Worm (Caenorhabditis elegans) whole organism, late embryonic: Measurements from ENCODE around the gene mpz-1.

Source experiments
- F13H6.1 ChIP-seq: sonication (generic microtip); optimal IDR thresholded peaks from 2 replicates; lab custom pipeline; 2016; ENCODE audit warnings: missing genetic modification characterization, missing compliant biosample characterization
- K09A11.1 ChIP-seq: sonication (generic microtip); optimal IDR thresholded peaks from 2 replicates; lab custom pipeline; 2017; ENCODE audit warnings: antibody characterized with exemption, mild to moderate bottlenecking, missing genetic modification characterization, missing compliant biosample characterization; ENCODE audit not compliant: insufficient read depth
- Y22D7AL.16 ChIP-seq: sonication (generic microtip); optimal IDR thresholded peaks from 2 replicates; lab custom pipeline; 2016; ENCODE audit warnings: missing genetic modification characterization, missing compliant biosample characterization
- ceh-14 ChIP-seq: sonication (generic microtip); optimal IDR thresholded peaks from 2 replicates; lab custom pipeline; 2016; ENCODE audit warnings: missing genotype, missing genetic modification characterization, missing compliant biosample characterization
- ceh-18 ChIP-seq: sonication (generic microtip); optimal IDR thresholded peaks from 2 replicates; lab custom pipeline; 2016; ENCODE audit warnings: missing genetic modification characterization, missing compliant biosample characterization
- ceh-19 ChIP-seq: fragments of 200-800 bp; sonication (Bioruptor generic); optimal IDR thresholded peaks from 2 replicates; lab custom pipeline; 2018; ENCODE audit warnings: mild to moderate bottlenecking, missing genetic modification characterization, missing compliant biosample characterization
- ceh-22 ChIP-seq: sonication (generic microtip); optimal IDR thresholded peaks from 2 replicates; lab custom pipeline; 2017; ENCODE audit warnings: missing biosample characterization, missing genetic modification characterization
- ceh-30 ChIP-seq: fragments of 150-350 bp; optimal IDR thresholded peaks from 2 replicates; lab custom pipeline; 2014; ENCODE audit warnings: missing biosample characterization, missing genetic modification characterization
- ceh-34 ChIP-seq: sonication (generic microtip); optimal IDR thresholded peaks from 2 replicates; lab custom pipeline; 2016; ENCODE audit warnings: mild to moderate bottlenecking, missing genetic modification characterization, missing compliant biosample characterization
- ceh-6 ChIP-seq: fragments of 200-800 bp; sonication (Bioruptor generic); optimal IDR thresholded peaks from 2 replicates; lab custom pipeline; 2018; ENCODE audit warnings: mild to moderate bottlenecking, missing genetic modification characterization, missing compliant biosample characterization
- che-1 ChIP-seq: sonication (generic microtip); optimal IDR thresholded peaks from 2 replicates; lab custom pipeline; 2016; ENCODE audit warnings: mild to moderate bottlenecking, missing genetic modification characterization, missing compliant biosample characterization
- dmd-4 ChIP-seq: sonication (generic microtip); optimal IDR thresholded peaks from 2 replicates; lab custom pipeline; 2016; ENCODE audit warnings: borderline replicate concordance, missing genetic modification characterization, missing compliant biosample characterization
- elt-2 ChIP-seq: sonication (generic microtip); optimal IDR thresholded peaks from 2 replicates; lab custom pipeline; 2016; ENCODE audit warnings: missing genetic modification reagents, missing genetic modification characterization, missing compliant biosample characterization
- elt-4 ChIP-seq: sonication (generic microtip); optimal IDR thresholded peaks from 2 replicates; lab custom pipeline; 2016; ENCODE audit warnings: missing genetic modification characterization, missing compliant biosample characterization
- fkh-10 ChIP-seq: fragments of 150-350 bp; optimal IDR thresholded peaks from 2 replicates; lab custom pipeline; 2014; ENCODE audit warnings: missing biosample characterization, missing genetic modification reagents, missing genetic modification characterization
- hlh-15 ChIP-seq: sonication (generic microtip); optimal IDR thresholded peaks from 2 replicates; lab custom pipeline; 2016; ENCODE audit warnings: missing genetic modification characterization, missing compliant biosample characterization
- hlh-30 ChIP-seq: sonication (generic microtip); optimal IDR thresholded peaks from 2 replicates; lab custom pipeline; 2017; ENCODE audit warnings: antibody characterized with exemption, missing genetic modification characterization, missing compliant biosample characterization; ENCODE audit not compliant: insufficient read depth
- hlh-8 ChIP-seq: sonication (generic microtip); optimal IDR thresholded peaks from 2 replicates; lab custom pipeline; 2016; ENCODE audit warnings: missing genotype, missing genetic modification characterization, missing compliant biosample characterization
- mec-3 ChIP-seq: sonication (generic microtip); optimal IDR thresholded peaks from 2 replicates; lab custom pipeline; 2016; ENCODE audit warnings: borderline replicate concordance, missing genetic modification characterization, missing compliant biosample characterization
- nfya-1 ChIP-seq: sonication (generic microtip); optimal IDR thresholded peaks from 2 replicates; lab custom pipeline; 2017; ENCODE audit warnings: missing genetic modification characterization, mild to moderate bottlenecking, missing compliant biosample characterization, antibody characterized with exemption, moderate library complexity
- nhr-11 ChIP-seq: fragments of 150-350 bp; optimal IDR thresholded peaks from 2 replicates; lab custom pipeline; 2014; ENCODE audit warnings: missing biosample characterization, missing genetic modification characterization
- pat-9 ChIP-seq: fragments of 200-800 bp; sonication (Bioruptor generic); optimal IDR thresholded peaks from 2 replicates; lab custom pipeline; 2018; ENCODE audit warnings: mild to moderate bottlenecking, missing genetic modification characterization, moderate library complexity, missing compliant biosample characterization
- pax-1 ChIP-seq: fragments of 150-350 bp; optimal IDR thresholded peaks from 2 replicates; lab custom pipeline; 2014; ENCODE audit warnings: missing biosample characterization, missing genetic modification characterization
- pha-2 ChIP-seq: sonication (generic microtip); optimal IDR thresholded peaks from 2 replicates; lab custom pipeline; 2017; ENCODE audit warnings: mild to moderate bottlenecking, missing genetic modification characterization, missing compliant biosample characterization
- ref-2 ChIP-seq: sonication (generic microtip); optimal IDR thresholded peaks from 2 replicates; lab custom pipeline; 2016; ENCODE audit warnings: missing genetic modification characterization, missing compliant biosample characterization
- rnt-1 ChIP-seq: sonication (generic microtip); optimal IDR thresholded peaks from 2 replicates; lab custom pipeline; 2016; ENCODE audit warnings: missing genetic modification characterization, missing compliant biosample characterization
- sdc-2 ChIP-seq: sonication (generic microtip); optimal IDR thresholded peaks from 2 replicates; lab custom pipeline; 2016; ENCODE audit warnings: missing genotype, missing genetic modification characterization, missing compliant biosample characterization
- sox-2 ChIP-seq: fragments of 200-800 bp; sonication (Bioruptor generic); IDR thresholded peaks from 2 replicates; pipeline ENCODE4 v1.3.6; 2022; ENCODE audit warnings: missing genetic modification reagents, missing genetic modification characterization, missing compliant biosample characterization
- syd-9 ChIP-seq: sonication (generic microtip); optimal IDR thresholded peaks from 2 replicates; lab custom pipeline; 2016; ENCODE audit warnings: mild to moderate bottlenecking, missing genetic modification characterization, moderate library complexity, missing compliant biosample characterization
- tbx-2 ChIP-seq: sonication (generic microtip); optimal IDR thresholded peaks from 2 replicates; lab custom pipeline; 2016; ENCODE audit warnings: missing genetic modification characterization, missing compliant biosample characterization
- tbx-7 ChIP-seq: sonication (generic microtip); optimal IDR thresholded peaks from 2 replicates; lab custom pipeline; 2016; ENCODE audit warnings: missing genotype, missing genetic modification characterization, missing compliant biosample characterization
- ttx-3 ChIP-seq: sonication (generic microtip); optimal IDR thresholded peaks from 2 replicates; lab custom pipeline; 2016; ENCODE audit warnings: missing genetic modification reagents, missing genetic modification characterization, missing compliant biosample characterization
- unc-3 ChIP-seq, 2 experiments: fragments of 200-800 bp in 1 of 2; sonication (Bioruptor generic) in 1 of 2; sonication (generic microtip) in 1 of 2; conservative IDR thresholded peaks in 1 of 2; optimal IDR thresholded peaks in 1 of 2; 2 replicates each; pipeline versions ENCODE4 v1.3.6 to Lab custom; 2016 to 2022; ENCODE audit warnings: missing compliant biosample characterization in 2 of 2, missing genetic modification characterization in 2 of 2, missing genetic modification reagents in 1 of 2
- unc-42 ChIP-seq: sonication (generic microtip); optimal IDR thresholded peaks from 2 replicates; lab custom pipeline; 2016; ENCODE audit warnings: missing genotype, missing genetic modification characterization, missing compliant biosample characterization
- zip-5 ChIP-seq: sonication (generic microtip); optimal IDR thresholded peaks from 2 replicates; lab custom pipeline; 2016; ENCODE audit warnings: missing genetic modification characterization, missing compliant biosample characterization
- ztf-16 ChIP-seq: sonication (generic microtip); optimal IDR thresholded peaks from 2 replicates; lab custom pipeline; 2017; ENCODE audit warnings: missing genetic modification characterization, missing compliant biosample characterization

The mpz-1 gene

ce11 chrII:10800209-10800608 is 22.3 kb upstream of the mpz-1 start:
- TF ChIP-seq unc-42 (tag; lab: Kevin White, UChicago) (peak; percentile 27), pax-1 (no peak), ceh-14 (tag; lab: Kevin White, UChicago) (peak; percentile 10)

ce11 chrII:10798429-10798893 is 20.5 kb upstream of the mpz-1 start, which contains the start of gene npp-19:
TSS of gene npp-19 (minus strand) at chrII:10798479.
- TF ChIP-seq Y22D7AL.16 (no peak), rnt-1 (tag; lab: Kevin White, UChicago) (peak; percentile 20), sdc-2 (tag; lab: Kevin White, UChicago) (no peak), tbx-2 (tag; lab: Kevin White, UChicago) (peak; percentile 34), hlh-8 (tag; lab: Kevin White, UChicago) (no peak), ceh-22 (no peak), ceh-19 (GFP tag; lab: Kevin White, UChicago) (no peak), dmd-4 (tag; lab: Kevin White, UChicago) (no peak), elt-2 (tag; lab: Kevin White, UChicago) (peak; percentile 32), K09A11.1 (tag; lab: Kevin White, UChicago) (peak; percentile 37), ceh-30 (tag; lab: Kevin White, UChicago) (peak; percentile 27), nfya-1 (tag; lab: Kevin White, UChicago) (peak; percentile 35), ztf-16 (tag; lab: Kevin White, UChicago) (no peak), ref-2 (no peak), hlh-15 (tag; lab: Kevin White, UChicago) (no peak), unc-42 (tag; lab: Kevin White, UChicago) (no peak), che-1 (tag; lab: Kevin White, UChicago) (no peak), hlh-30 (tag; lab: Kevin White, UChicago) (peak; percentile 16), tbx-7 (tag; lab: Kevin White, UChicago) (no peak), nhr-11 (tag; lab: Kevin White, UChicago) (no peak), pat-9 (tag; lab: Kevin White, UChicago) (peak; percentile 11), fkh-10 (GFP tag; lab: Kevin White, UChicago) (no peak), sox-2 (no peak), F13H6.1 (tag; lab: Kevin White, UChicago) (no peak)

ce11 chrII:10796194-10796593 is 18.3 kb upstream of the mpz-1 start, which contains the start of gene set-14:
TSS of gene set-14 (minus strand) at chrII:10796294.
- TF ChIP-seq Y22D7AL.16 (no peak), sox-2 (no peak), elt-4 (tag; lab: Kevin White, UChicago) (no peak), ceh-18 (no peak), syd-9 (tag; lab: Kevin White, UChicago) (no peak), ceh-6 (GFP tag; lab: Kevin White, UChicago) (no peak), ceh-22 (no peak), zip-5 (tag; lab: Kevin White, UChicago) (no peak), unc-3 (GFP tag; conservative IDR thresholded peaks at IDR 0.05; lab: Robert Waterston, UW) (no peak), unc-3 (tag; optimal IDR thresholded peaks at IDR 0.05; lab: Kevin White, UChicago) (no peak), nhr-11 (tag; lab: Kevin White, UChicago) (no peak), ceh-14 (tag; lab: Kevin White, UChicago) (no peak), pha-2 (tag; lab: Kevin White, UChicago) (no peak), mec-3 (tag; lab: Kevin White, UChicago) (no peak), nfya-1 (tag; lab: Kevin White, UChicago) (no peak)
- TF ChIP-seq, all 69 proteins: peak for 0

DNA sequence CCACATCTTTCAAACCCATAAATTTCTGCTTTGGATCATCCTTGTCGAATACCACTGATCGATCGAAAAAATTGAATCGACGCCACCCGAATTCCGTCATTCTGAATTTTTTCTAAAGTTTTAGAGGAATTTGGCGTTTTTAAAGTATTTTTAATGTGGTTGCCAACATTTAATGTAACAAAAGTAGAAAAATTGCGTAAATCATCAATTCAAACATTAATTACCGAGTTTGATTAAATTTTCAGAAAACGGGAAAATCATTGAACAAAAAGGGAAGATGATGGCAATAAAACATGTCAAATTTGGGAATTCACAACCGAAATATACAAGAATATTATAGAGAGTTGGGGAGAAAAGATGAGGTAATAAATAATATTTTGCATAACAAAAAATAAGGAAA is 15.5 kb upstream of the mpz-1 start, which contains the start of gene vps-11:
Gene vps-11, minus strand, starts transcription at position 101 of the 400 bp plus-strand sequence.
- no peak for TF ChIP-seq hlh-15 (tag; lab: Kevin White, UChicago)
- TF ChIP-seq ttx-3 = no peak
- TF ChIP-seq ceh-34 (tag; lab: Kevin White, UChicago) = no peak
- TF ChIP-seq dmd-4 (tag; lab: Kevin White, UChicago) = no peak
- TF ChIP-seq, all 69 proteins: peak for 0
